Worm (Caenorhabditis elegans) whole organism, L1 larva: Measurements from ENCODE around the gene F56D2.5.

Experiments used
- F16B12.6 ChIP-seq: fragments of 150-350 bp; optimal IDR thresholded peaks from 2 replicates; lab custom pipeline; 2014; ENCODE audit warnings: missing biosample characterization, missing genetic modification characterization
- Y116A8C.19 ChIP-seq: sonication (generic microtip); optimal IDR thresholded peaks from 2 replicates; lab custom pipeline; 2016; ENCODE audit warnings: missing compliant biosample characterization, missing genetic modification characterization, borderline replicate concordance
- aha-1 ChIP-seq: fragments of 150-350 bp; optimal IDR thresholded peaks from 2 replicates; lab custom pipeline; 2014; ENCODE audit warnings: missing biosample characterization, missing genetic modification characterization
- aly-2 ChIP-seq: fragments of 150-350 bp; optimal IDR thresholded peaks from 2 replicates; lab custom pipeline; 2014; ENCODE audit warnings: missing biosample characterization, missing genetic modification characterization
- ama-1 ChIP-seq: fragments of 150-350 bp; optimal IDR thresholded peaks from 2 replicates; lab custom pipeline; 2014
- blmp-1 ChIP-seq: fragments of 150-350 bp; optimal IDR thresholded peaks from 2 replicates; lab custom pipeline; 2014; ENCODE audit warnings: missing biosample characterization, missing genetic modification characterization
- ceh-8 ChIP-seq: fragments of 200-800 bp; sonication (Bioruptor generic); optimal IDR thresholded peaks from 2 replicates; lab custom pipeline; 2018; ENCODE audit warnings: mild to moderate bottlenecking, missing genetic modification characterization, moderate library complexity, missing compliant biosample characterization
- ceh-82 ChIP-seq, 3 experiments: fragments of 150-350 bp in 1 of 3; sonication (generic microtip) in 2 of 3; optimal IDR thresholded peaks; 2 replicates each; lab custom pipeline; 2014 to 2017; ENCODE audit warnings: missing biosample characterization in 3 of 3, missing genetic modification characterization in 3 of 3
- ceh-90 ChIP-seq: sonication (generic microtip); optimal IDR thresholded peaks from 2 replicates; lab custom pipeline; 2016; ENCODE audit warnings: missing genetic modification characterization, missing compliant biosample characterization
- ces-1 ChIP-seq: fragments of 150-350 bp; optimal IDR thresholded peaks from 2 replicates; lab custom pipeline; 2014; ENCODE audit warnings: missing biosample characterization, missing genetic modification reagents, missing genetic modification characterization
- dpl-1 ChIP-seq, 3 experiments: fragments of 150-350 bp in 2 of 3; sonication (generic microtip) in 1 of 3; optimal IDR thresholded peaks; 2 replicates each; lab custom pipeline; 2014 to 2017; ENCODE audit warnings: missing biosample characterization in 3 of 3, missing genetic modification characterization in 3 of 3, missing genetic modification reagents in 3 of 3
- dsc-1 ChIP-seq: sonication (generic microtip); optimal IDR thresholded peaks from 2 replicates; lab custom pipeline; 2016; ENCODE audit warnings: mild to moderate bottlenecking, missing genetic modification characterization, missing compliant biosample characterization
- efl-1 ChIP-seq, 4 experiments: fragments of 150-350 bp; optimal IDR thresholded peaks in 3 of 4; peaks in 1 of 4; 1 replicate in 1 of 4; 2 replicates in 3 of 4; lab custom pipeline; 2014; ENCODE audit warnings: missing biosample characterization in 2 of 4, missing genetic modification characterization in 2 of 4, missing genetic modification reagents in 2 of 4
- egl-13 ChIP-seq: sonication (generic microtip); optimal IDR thresholded peaks from 2 replicates; lab custom pipeline; 2016; ENCODE audit warnings: missing genotype, missing genetic modification reagents, missing genetic modification characterization, missing compliant biosample characterization
- elt-2 ChIP-seq: sonication (generic microtip); optimal IDR thresholded peaks from 2 replicates; lab custom pipeline; 2016; ENCODE audit warnings: missing genetic modification characterization, mild to moderate bottlenecking, inconsistent platforms, missing compliant biosample characterization, missing genetic modification reagents
- ets-5 ChIP-seq: fragments of 200-800 bp; sonication (Bioruptor generic); IDR thresholded peaks from 2 replicates; pipeline ENCODE4 v1.3.6; 2022; ENCODE audit warnings: missing genetic modification characterization, missing compliant biosample characterization
- fkh-4 ChIP-seq: sonication (generic microtip); optimal IDR thresholded peaks from 2 replicates; lab custom pipeline; 2016; ENCODE audit warnings: missing compliant biosample characterization, missing genetic modification characterization, borderline replicate concordance
- fos-1 ChIP-seq: fragments of 150-350 bp; optimal IDR thresholded peaks from 2 replicates; lab custom pipeline; 2014; ENCODE audit warnings: missing biosample characterization, missing genetic modification characterization
- grh-1 ChIP-seq: fragments of 200-800 bp; sonication (Bioruptor generic); IDR thresholded peaks from 2 replicates; pipeline ENCODE4 v1.3.6; 2022; ENCODE audit warnings: missing genetic modification reagents, missing genetic modification characterization, missing compliant biosample characterization
- hlh-17 ChIP-seq: fragments of 200-800 bp; sonication (Bioruptor generic); optimal IDR thresholded peaks from 2 replicates; lab custom pipeline; 2018; ENCODE audit warnings: missing genetic modification characterization, mild to moderate bottlenecking, missing compliant biosample characterization, moderate library complexity, borderline replicate concordance
- hlh-4 ChIP-seq: sonication (generic microtip); optimal IDR thresholded peaks from 2 replicates; lab custom pipeline; 2016; ENCODE audit warnings: mild to moderate bottlenecking, missing genetic modification characterization, missing compliant biosample characterization
- irx-1 ChIP-seq: sonication (generic microtip); optimal IDR thresholded peaks from 2 replicates; lab custom pipeline; 2016; ENCODE audit warnings: missing genetic modification characterization, missing compliant biosample characterization
- jun-1 ChIP-seq: fragments of 150-350 bp; optimal IDR thresholded peaks from 2 replicates; lab custom pipeline; 2014; ENCODE audit warnings: missing biosample characterization, missing genetic modification reagents, missing genetic modification characterization
- lin-14 ChIP-seq: fragments of 200-800 bp; sonication (Bioruptor generic); optimal IDR thresholded peaks from 2 replicates; lab custom pipeline; 2018; ENCODE audit warnings: mild to moderate bottlenecking, missing genetic modification characterization, moderate library complexity, missing compliant biosample characterization
- lin-35 ChIP-seq, 2 experiments: fragments of 150-350 bp; optimal IDR thresholded peaks; 2 replicates each; lab custom pipeline; 2014; ENCODE audit warnings: missing biosample characterization in 2 of 2, missing genetic modification characterization in 2 of 2, missing genetic modification reagents in 2 of 2
- lin-39 ChIP-seq: fragments of 150-350 bp; optimal IDR thresholded peaks from 2 replicates; lab custom pipeline; 2014; ENCODE audit warnings: missing biosample characterization, missing genetic modification reagents, missing genetic modification characterization
- lsy-2 ChIP-seq, 2 experiments: fragments of 150-350 bp; optimal IDR thresholded peaks; 2 replicates each; lab custom pipeline; 2014; ENCODE audit warnings: missing biosample characterization in 2 of 2, missing genetic modification characterization in 2 of 2
- mab-9 ChIP-seq: fragments of 200-800 bp; sonication (Bioruptor generic); IDR thresholded peaks from 2 replicates; pipeline ENCODE4 v1.3.6; 2022; ENCODE audit warnings: missing genetic modification reagents, missing genetic modification characterization, missing compliant biosample characterization
- mdl-1 ChIP-seq, 2 experiments: fragments of 150-350 bp; optimal IDR thresholded peaks; 2 replicates each; lab custom pipeline; 2014 to 2017; ENCODE audit warnings: missing biosample characterization in 2 of 2, missing genetic modification characterization in 2 of 2, inconsistent platforms in 1 of 2
- mep-1 ChIP-seq: fragments of 150-350 bp; optimal IDR thresholded peaks from 2 replicates; lab custom pipeline; 2014; ENCODE audit warnings: missing biosample characterization, missing genetic modification characterization
- nhr-11 ChIP-seq: fragments of 150-350 bp; optimal IDR thresholded peaks from 2 replicates; lab custom pipeline; 2014; ENCODE audit warnings: missing biosample characterization, missing genetic modification characterization
- nhr-12 ChIP-seq: sonication (generic microtip); optimal IDR thresholded peaks from 2 replicates; lab custom pipeline; 2017; ENCODE audit warnings: missing biosample characterization, missing genetic modification characterization
- nhr-19 ChIP-seq: fragments of 200-800 bp; sonication (Bioruptor generic); conservative IDR thresholded peaks from 2 replicates; pipeline ENCODE4 v1.3.6; 2022; ENCODE audit warnings: missing genetic modification characterization, missing compliant biosample characterization
- nhr-237 ChIP-seq: fragments of 150-350 bp; optimal IDR thresholded peaks from 2 replicates; lab custom pipeline; 2014; ENCODE audit warnings: missing biosample characterization, missing genetic modification characterization
- nhr-47 ChIP-seq: sonication (generic microtip); optimal IDR thresholded peaks from 2 replicates; lab custom pipeline; 2016; ENCODE audit warnings: mild to moderate bottlenecking, missing genetic modification characterization, moderate library complexity, missing compliant biosample characterization
- pax-3 ChIP-seq: fragments of 200-800 bp; sonication (Bioruptor generic); optimal IDR thresholded peaks from 2 replicates; lab custom pipeline; 2018; ENCODE audit warnings: mild to moderate bottlenecking, missing genetic modification characterization, moderate library complexity, missing compliant biosample characterization
- pqm-1 ChIP-seq: sonication (generic microtip); optimal IDR thresholded peaks from 3 replicates; lab custom pipeline; 2017; ENCODE audit warnings: missing biosample characterization, missing genetic modification characterization
- rnt-1 ChIP-seq: sonication (generic microtip); optimal IDR thresholded peaks from 2 replicates; lab custom pipeline; 2016; ENCODE audit warnings: mild to moderate bottlenecking, missing genetic modification characterization, moderate library complexity, missing compliant biosample characterization
- skn-1 ChIP-seq: fragments of 150-350 bp; optimal IDR thresholded peaks from 2 replicates; lab custom pipeline; 2014; ENCODE audit warnings: missing biosample characterization, missing genetic modification characterization
- snu-23 ChIP-seq: sonication (generic microtip); optimal IDR thresholded peaks from 2 replicates; lab custom pipeline; 2016; ENCODE audit warnings: missing genetic modification characterization, missing compliant biosample characterization
- sptf-1 ChIP-seq: fragments of 150-350 bp; optimal IDR thresholded peaks from 2 replicates; lab custom pipeline; 2014; ENCODE audit warnings: missing biosample characterization, missing genetic modification characterization
- swsn-7 ChIP-seq: sonication (generic microtip); optimal IDR thresholded peaks from 2 replicates; lab custom pipeline; 2016; ENCODE audit warnings: missing genetic modification characterization, missing compliant biosample characterization
- tbx-2 ChIP-seq: sonication (generic microtip); optimal IDR thresholded peaks from 2 replicates; lab custom pipeline; 2016; ENCODE audit warnings: missing genetic modification characterization, missing compliant biosample characterization
- tlp-1 ChIP-seq: fragments of 150-350 bp; optimal IDR thresholded peaks from 2 replicates; lab custom pipeline; 2014; ENCODE audit warnings: missing biosample characterization, missing genetic modification characterization
- unc-130 ChIP-seq: fragments of 150-350 bp; optimal IDR thresholded peaks from 2 replicates; lab custom pipeline; 2017; ENCODE audit warnings: missing biosample characterization, missing genetic modification characterization, inconsistent platforms
- unc-30 ChIP-seq: sonication (generic microtip); optimal IDR thresholded peaks from 2 replicates; lab custom pipeline; 2017; ENCODE audit warnings: missing biosample characterization, missing genetic modification characterization
- unc-98 ChIP-seq: fragments of 200-800 bp; sonication (Bioruptor generic); IDR thresholded peaks from 2 replicates; pipeline ENCODE4 v1.3.6; 2022; ENCODE audit warnings: missing genetic modification characterization, missing compliant biosample characterization
- vab-15 ChIP-seq: sonication (generic microtip); optimal IDR thresholded peaks from 2 replicates; lab custom pipeline; 2017; ENCODE audit warnings: missing genotype, mild to moderate bottlenecking, missing genetic modification characterization, missing compliant biosample characterization
- zip-4 ChIP-seq: fragments of 200-800 bp; sonication (Bioruptor generic); optimal IDR thresholded peaks from 2 replicates; lab custom pipeline; 2018; ENCODE audit warnings: mild to moderate bottlenecking, missing genetic modification characterization, moderate library complexity, missing compliant biosample characterization
- ztf-11 ChIP-seq, 2 experiments: sonication (generic microtip); optimal IDR thresholded peaks; 2 replicates each; lab custom pipeline; 2016 to 2017; ENCODE audit warnings: missing genetic modification characterization in 2 of 2, missing biosample characterization in 1 of 2, missing compliant biosample characterization in 1 of 2

F56D2.5 gene

DNA sequence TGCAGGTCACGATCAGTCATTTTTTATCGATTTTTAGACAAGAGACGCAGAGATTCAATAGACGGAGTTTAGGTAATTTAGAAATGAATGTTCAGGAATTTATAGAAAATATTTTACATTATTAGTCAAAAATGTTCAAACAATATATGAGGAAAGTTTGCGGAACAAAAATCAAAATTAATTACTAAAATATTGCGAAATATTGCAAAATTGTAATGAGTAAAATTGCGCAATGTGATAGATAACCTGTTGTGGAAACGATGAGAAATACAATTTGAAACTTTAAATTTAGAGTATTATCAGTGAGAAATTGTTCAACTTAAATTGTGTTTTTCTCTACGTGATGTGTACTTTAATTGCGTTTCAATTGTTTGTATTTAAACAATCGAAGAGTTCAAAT is at the start of gene F56D2.5:
Gene F56D2.5 (minus strand): TSS at position 371 of the 400 bp plus-strand sequence.
- TF ChIP-seq ets-5 (GFP tag; lab: Robert Waterston, UW), result no peak
- TF ChIP-seq hlh-17, result no peak
- TF ChIP-seq Y116A8C.19, result no peak
- no peak for TF ChIP-seq mdl-1 (tag; optimal IDR thresholded peaks at IDR 0.05; lab: Kevin White, UChicago)
- TF ChIP-seq aha-1 (tag; lab: Kevin White, UChicago), result no peak
- no peak for TF ChIP-seq lin-39 (tag; lab: Kevin White, UChicago)
- TF ChIP-seq efl-1 (optimal IDR thresholded peaks at IDR 0.05; lab: Kevin White, UChicago), result peak in 1 of 2 experiments; percentile 6
- no peak for TF ChIP-seq efl-1 (GFP tag; optimal IDR thresholded peaks at IDR 0.05 in 1 of 2; lab: Kevin White, UChicago)
- peak; percentile 90 for TF ChIP-seq zip-4 (GFP tag; lab: Kevin White, UChicago)
- TF ChIP-seq lsy-2 (tag; optimal IDR thresholded peaks at IDR 0.05; lab: Kevin White, UChicago), result peak in 1 of 2 experiments; percentile 32
- no peak for TF ChIP-seq unc-130 (tag; lab: Kevin White, UChicago)
- TF ChIP-seq dpl-1 (GFP tag; optimal IDR thresholded peaks at IDR 0.05; lab: Kevin White, UChicago), result no peak
- no peak for TF ChIP-seq hlh-4 (tag; lab: Kevin White, UChicago)
- TF ChIP-seq ztf-11 (tag; optimal IDR thresholded peaks at IDR 0.05; lab: Kevin White, UChicago), result no peak
- TF ChIP-seq sptf-1 (tag; lab: Kevin White, UChicago), result no peak
- no peak for TF ChIP-seq ces-1 (GFP tag; lab: Kevin White, UChicago)
- TF ChIP-seq nhr-47 (tag; lab: Kevin White, UChicago), result no peak
- no peak for TF ChIP-seq grh-1 (GFP tag; lab: Robert Waterston, UW)
- TF ChIP-seq pqm-1 (tag; lab: Kevin White, UChicago), result no peak
- TF ChIP-seq nhr-19 (GFP tag; lab: Robert Waterston, UW), result no peak
- no peak for TF ChIP-seq fos-1 (tag; lab: Kevin White, UChicago)
- no peak for TF ChIP-seq tlp-1 (tag; lab: Kevin White, UChicago)
- no peak for TF ChIP-seq fkh-4
- no peak for TF ChIP-seq ceh-82 (tag; optimal IDR thresholded peaks at IDR 0.05; lab: Kevin White, UChicago)
- no peak for TF ChIP-seq ama-1
- TF ChIP-seq skn-1 (tag; lab: Kevin White, UChicago), result peak; percentile 69
- no peak for TF ChIP-seq swsn-7 (tag; lab: Kevin White, UChicago)
- no peak for TF ChIP-seq mab-9 (GFP tag; lab: Robert Waterston, UW)
- TF ChIP-seq blmp-1 (tag; lab: Kevin White, UChicago), result no peak

DNA sequence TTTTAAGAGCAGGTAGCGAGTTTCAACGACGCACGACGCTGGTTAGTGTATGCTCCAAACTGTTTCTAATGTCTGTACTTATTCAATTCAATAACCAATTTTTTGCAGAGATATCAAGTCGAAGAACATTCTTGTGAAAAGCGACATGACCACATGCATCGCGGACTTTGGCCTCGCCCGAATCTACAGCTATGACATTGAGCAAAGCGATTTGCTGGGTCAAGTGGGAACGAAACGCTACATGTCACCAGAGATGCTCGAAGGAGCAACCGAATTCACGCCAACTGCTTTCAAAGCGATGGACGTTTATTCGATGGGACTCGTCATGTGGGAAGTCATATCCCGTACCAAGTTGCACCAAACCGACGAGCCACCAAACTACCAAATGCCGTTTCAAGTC is 49.1 kb upstream of the F56D2.5 start:
- peak in 1 of 2 experiments; percentile 21 for TF ChIP-seq lsy-2 (tag; optimal IDR thresholded peaks at IDR 0.05; lab: Kevin White, UChicago)
- TF ChIP-seq unc-30 (tag; lab: Kevin White, UChicago), result no peak
- TF ChIP-seq unc-130 (tag; lab: Kevin White, UChicago), result peak; percentile 63
- no peak for TF ChIP-seq lin-35 (GFP tag; optimal IDR thresholded peaks at IDR 0.05; lab: Kevin White, UChicago)
- TF ChIP-seq aly-2 (tag; lab: Kevin White, UChicago), result no peak
- no peak for TF ChIP-seq irx-1 (tag; lab: Kevin White, UChicago)
- TF ChIP-seq nhr-11 (tag; lab: Kevin White, UChicago), result no peak
- no peak for TF ChIP-seq unc-98 (GFP tag; lab: Robert Waterston, UW)
- no peak for TF ChIP-seq Y116A8C.19
- TF ChIP-seq pax-3, result no peak
- TF ChIP-seq jun-1, result no peak
- TF ChIP-seq ceh-8 (GFP tag; lab: Kevin White, UChicago), result no peak
- TF ChIP-seq nhr-237, result no peak
- peak; percentile 48 for TF ChIP-seq rnt-1
- no peak for TF ChIP-seq tbx-2 (tag; lab: Kevin White, UChicago)
- no peak for TF ChIP-seq ceh-90 (tag; lab: Kevin White, UChicago)
- TF ChIP-seq elt-2 (tag; lab: Kevin White, UChicago), result no peak
- TF ChIP-seq fos-1 (tag; lab: Kevin White, UChicago), result no peak
- no peak for TF ChIP-seq ceh-82 (tag; optimal IDR thresholded peaks at IDR 0.05; lab: Kevin White, UChicago)
- TF ChIP-seq mep-1, result no peak
- no peak for TF ChIP-seq blmp-1 (tag; lab: Kevin White, UChicago)
- TF ChIP-seq vab-15 (tag; lab: Kevin White, UChicago), result no peak
- peak; percentile 2 for TF ChIP-seq snu-23 (GFP tag; lab: Kevin White, UChicago)
- TF ChIP-seq ces-1 (GFP tag; lab: Kevin White, UChicago), result no peak
- no peak for TF ChIP-seq ets-5 (GFP tag; lab: Robert Waterston, UW)
- no peak for TF ChIP-seq dsc-1 (tag; lab: Kevin White, UChicago)
- TF ChIP-seq nhr-12 (tag; lab: Kevin White, UChicago), result no peak
- TF ChIP-seq efl-1 (optimal IDR thresholded peaks at IDR 0.05; lab: Kevin White, UChicago), result no peak
- TF ChIP-seq efl-1 (GFP tag; optimal IDR thresholded peaks at IDR 0.05 in 1 of 2; lab: Kevin White, UChicago), result peak in 1 of 2 experiments; percentile 72
- no peak for TF ChIP-seq pqm-1 (tag; lab: Kevin White, UChicago)
- no peak; the same call in 1 of the 2 replicates for TF ChIP-seq nhr-19 (GFP tag; lab: Robert Waterston, UW)
- peak; percentile 40 for TF ChIP-seq lin-14
- no peak for TF ChIP-seq F16B12.6 (tag; lab: Kevin White, UChicago)
- no peak for TF ChIP-seq egl-13
